Fruit fly (Drosophila melanogaster): ENCODE results near the gene CG46280.

CG46280 gene

DNA sequence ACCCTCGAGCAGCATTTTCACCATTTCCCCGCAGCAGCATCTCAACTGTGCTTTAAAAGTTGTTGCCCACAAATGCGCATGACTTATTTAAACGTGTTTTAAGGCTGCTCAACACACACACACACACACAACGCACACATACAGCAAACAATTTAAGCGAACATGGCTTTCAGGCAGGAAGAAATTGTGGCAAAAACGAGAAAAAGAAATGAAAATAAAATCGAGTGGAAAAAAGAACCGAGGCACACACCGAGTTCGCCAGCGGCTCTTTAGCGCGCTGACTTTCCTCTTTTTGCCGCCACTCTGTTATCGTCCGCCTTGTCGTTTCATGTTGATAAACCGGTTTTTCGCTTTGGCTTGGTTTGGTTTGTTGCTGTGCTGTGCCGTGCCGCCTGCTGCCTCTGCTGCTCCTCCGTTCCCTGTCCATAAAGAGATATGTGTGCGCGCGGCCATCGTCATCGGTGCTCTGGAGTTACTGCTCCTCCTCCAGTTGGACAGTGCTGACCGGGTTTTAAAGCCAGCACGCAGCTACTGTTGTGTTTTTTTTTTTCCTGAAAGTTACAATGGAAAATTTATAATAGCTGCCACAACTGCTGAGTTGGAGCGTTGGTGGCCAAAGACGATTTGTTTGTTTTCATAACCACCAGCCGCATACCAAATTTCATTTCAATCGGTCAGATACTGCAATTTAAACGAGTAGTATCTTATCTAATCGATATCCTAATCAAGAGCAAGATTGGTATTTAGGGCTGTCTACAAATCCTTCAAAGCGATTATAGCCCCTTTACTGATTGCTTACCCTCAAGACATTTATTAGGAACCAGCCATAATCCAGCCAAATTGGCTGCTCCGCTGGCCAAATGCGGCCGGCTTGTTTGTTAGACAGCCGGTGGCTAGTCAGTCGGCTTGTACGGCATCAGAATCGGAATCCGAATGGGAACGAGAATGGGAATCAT is 14.4 kb downstream of the CG46280 start (continued):
- no peak for TF ChIP-seq CG10321 (GFP tag; IDR thresholded peaks at IDR 0.05)
- no peak for TF ChIP-seq CG8944 (GFP tag; optimal IDR thresholded peaks at IDR 0.05)
- TF ChIP-seq CG15601 (tag; optimal IDR thresholded peaks at IDR 0.05), result no peak
- TF ChIP-seq H15 (GFP tag; IDR thresholded peaks at IDR 0.05), result no peak
- TF ChIP-seq CG4707 (GFP tag; optimal IDR thresholded peaks at IDR 0.05), result no peak
- TF ChIP-seq fu2 (GFP tag; optimal IDR thresholded peaks at IDR 0.05), result no peak
- no peak for TF ChIP-seq CG33213 (GFP tag; optimal IDR thresholded peaks at IDR 0.05)
- TF ChIP-seq mld (GFP tag; IDR thresholded peaks at IDR 0.05; ENCODE audit: partially characterized antibody), result no peak
- TF ChIP-seq CG12219 (GFP tag; optimal IDR thresholded peaks at IDR 0.05), result no peak
- no peak for TF ChIP-seq HLH3B (GFP tag; IDR thresholded peaks at IDR 0.05)
- TF ChIP-seq CG9876 (GFP tag; optimal IDR thresholded peaks at IDR 0.05), result no peak
- TF ChIP-seq CG11696 (GFP tag; IDR thresholded peaks at IDR 0.05), result no peak
- TF ChIP-seq fd64A (GFP tag; optimal IDR thresholded peaks at IDR 0.05), result no peak
- no peak for TF ChIP-seq CG4404 (GFP tag; IDR thresholded peaks at IDR 0.05)
- peak; percentile 37 for TF ChIP-seq CG10543 (GFP tag; optimal IDR thresholded peaks at IDR 0.05)
- TF ChIP-seq CG9797 (GFP tag; optimal IDR thresholded peaks at IDR 0.05), result no peak
- no peak for TF ChIP-seq seq (GFP tag; IDR thresholded peaks at IDR 0.05)
- TF ChIP-seq gsb-n (tag; optimal IDR thresholded peaks at IDR 0.05), result no peak

DNA sequence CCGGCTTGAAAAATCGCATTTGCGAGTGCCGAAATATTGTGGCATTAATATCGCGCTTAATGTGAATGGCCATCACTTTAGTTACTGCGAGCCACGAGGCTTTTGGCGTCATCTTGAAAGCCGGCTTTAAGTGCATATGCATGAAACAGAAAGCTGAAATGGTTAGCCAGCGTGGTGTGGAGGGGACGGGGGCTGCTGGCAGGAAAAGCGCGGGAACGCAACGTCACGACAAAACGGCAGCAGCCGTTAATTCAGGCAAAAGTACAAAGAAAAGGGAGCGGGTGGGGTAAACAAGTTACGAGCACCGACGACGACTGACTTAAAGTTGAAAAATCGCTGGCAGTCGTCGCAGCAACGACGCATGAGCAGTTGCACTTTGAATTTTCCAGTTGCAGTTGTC is 15.1 kb downstream of the CG46280 start:
- TF ChIP-seq trem (tag; optimal IDR thresholded peaks at IDR 0.05) (no peak), Gug (GFP tag; IDR thresholded peaks at IDR 0.05) (no peak), CG13894 (tag; optimal IDR thresholded peaks at IDR 0.05) (no peak), Hr39 (optimal IDR thresholded peaks at IDR 0.05) (no peak), ttk (GFP tag; IDR thresholded peaks at IDR 0.05) (no peak), Blimp-1 (GFP tag; optimal IDR thresholded peaks at IDR 0.05) (peak; percentile 57), CG2199 (GFP tag; IDR thresholded peaks at IDR 0.05) (0 out of 3 replicates have a peak, but pooled peaks have one; percentile 12), CG7745 (tag; optimal IDR thresholded peaks at IDR 0.05) (no peak), NC2α (GFP tag; optimal IDR thresholded peaks at IDR 0.05) (no peak), CG11723 (GFP tag; optimal IDR thresholded peaks at IDR 0.05) (no peak), CG3281 (GFP tag; optimal IDR thresholded peaks at IDR 0.05) (no peak), ken (GFP tag; IDR thresholded peaks at IDR 0.05) (no peak), Deaf1 (tag; optimal IDR thresholded peaks at IDR 0.05) (peak; percentile 52), Dp (GFP tag; optimal IDR thresholded peaks at IDR 0.05) (peak; percentile 5), dysf (GFP tag; IDR thresholded peaks at IDR 0.05) (no peak), klu (GFP tag; IDR thresholded peaks at IDR 0.05) (no peak), Pdp1 (GFP tag; optimal IDR thresholded peaks at IDR 0.05) (peak in 1 of 2 experiments; percentile 19), D (optimal IDR thresholded peaks at IDR 0.05) (no peak), D (GFP tag; optimal IDR thresholded peaks at IDR 0.05) (no peak), Dll (GFP tag; IDR thresholded peaks at IDR 0.05; ENCODE audit: partially characterized antibody) (0 out of 4 replicates have a peak, but pooled peaks have one; percentile 20), sob (GFP tag; IDR thresholded peaks at IDR 0.05) (no peak), CG34422 (GFP tag; IDR thresholded peaks at IDR 0.05) (peak; percentile 20; the same call in 1 of the 3 replicates), YL-1 (GFP tag; optimal IDR thresholded peaks at IDR 0.05) (no peak), CG1529 (GFP tag; optimal IDR thresholded peaks at IDR 0.05) (no peak), CG18011 (GFP tag; optimal IDR thresholded peaks at IDR 0.05) (no peak), pb (GFP tag; optimal IDR thresholded peaks at IDR 0.05) (no peak), HLH54F (GFP tag; optimal IDR thresholded peaks at IDR 0.05) (no peak), TFAM (GFP tag; optimal IDR thresholded peaks at IDR 0.05) (no peak), crol (GFP tag; IDR thresholded peaks at IDR 0.05) (peak; percentile 63), Med (GFP tag) (peak; percentile 0)

Measured in whole organism, embryonic.